Fruit fly (Drosophila melanogaster): ENCODE data around the gene CG11037.

The CG11037 gene

DNA sequence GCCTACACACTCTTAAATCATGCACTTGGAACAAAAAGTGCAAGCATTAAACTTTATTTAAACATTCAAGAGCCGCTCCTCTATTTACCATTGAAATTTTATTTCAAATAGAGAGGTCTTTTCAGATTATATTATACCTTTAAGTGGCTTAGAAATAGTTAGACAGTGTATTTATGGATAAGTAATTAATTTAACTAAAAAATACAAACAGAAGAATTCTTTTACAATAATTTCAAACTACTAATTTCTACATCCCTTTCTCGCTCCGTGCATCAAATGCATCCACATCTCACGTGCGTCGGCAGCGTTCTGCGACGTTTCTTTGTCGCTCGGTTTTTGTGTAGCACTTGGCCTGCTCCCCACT, 11.1 kb downstream of the CG11037 start (continued):
- TF ChIP-seq CG30020 (tag; optimal IDR thresholded peaks at IDR 0.05): peak; percentile 30
- TF ChIP-seq CG9797 (GFP tag; optimal IDR thresholded peaks at IDR 0.05): no peak
- TF ChIP-seq prd (optimal IDR thresholded peaks at IDR 0.05): no peak
- TF ChIP-seq prd (GFP tag; IDR thresholded peaks at IDR 0.05): peak; percentile 58; the same call in 1 of the 3 replicates
- TF ChIP-seq CG5245 (GFP tag; optimal IDR thresholded peaks at IDR 0.05): peak; percentile 10
- TF ChIP-seq pb (GFP tag; optimal IDR thresholded peaks at IDR 0.05): peak; percentile 3
- no peak for TF ChIP-seq hkb (optimal IDR thresholded peaks at IDR 0.05)
- peak; percentile 69 for TF ChIP-seq hkb (GFP tag; IDR thresholded peaks at IDR 0.05)
- TF ChIP-seq peb (GFP tag; IDR thresholded peaks at IDR 0.05): peak; percentile 56; the same call in 1 of the 2 replicates
- TF ChIP-seq CG6254 (GFP tag; optimal IDR thresholded peaks at IDR 0.05): peak; percentile 77
- no peak for TF ChIP-seq CG6813 (GFP tag; optimal IDR thresholded peaks at IDR 0.05)
- TF ChIP-seq Ada2b (GFP tag; IDR thresholded peaks at IDR 0.05): no peak; the same call in 1 of the 2 replicates
- peak; percentile 84 for TF ChIP-seq Ssrp (tag; optimal IDR thresholded peaks at IDR 0.05)
- TF ChIP-seq CHES-1-like (GFP tag; optimal IDR thresholded peaks at IDR 0.05): no peak
- no peak for TF ChIP-seq Aef1 (GFP tag; IDR thresholded peaks at IDR 0.05)
- TF ChIP-seq ssp (GFP tag; IDR thresholded peaks at IDR 0.05): peak; percentile 44
- TF ChIP-seq CG2712 (tag; optimal IDR thresholded peaks at IDR 0.05): peak; percentile 89
- TF ChIP-seq onecut (GFP tag; IDR thresholded peaks at IDR 0.05): peak; percentile 22; the same call in 1 of the 2 replicates
- peak; percentile 20 for TF ChIP-seq Hr3 (GFP tag; optimal IDR thresholded peaks at IDR 0.05)
- peak; percentile 5 for TF ChIP-seq CG17568 (GFP tag; optimal IDR thresholded peaks at IDR 0.05)
- TF ChIP-seq CG12391 (tag; optimal IDR thresholded peaks at IDR 0.05): peak; percentile 74
- TF ChIP-seq gfzf (GFP tag; optimal IDR thresholded peaks at IDR 0.05): no peak
- peak; percentile 76 for TF ChIP-seq CoRest (tag; optimal IDR thresholded peaks at IDR 0.05)
- no peak for TF ChIP-seq Deaf1 (tag; optimal IDR thresholded peaks at IDR 0.05)
- peak; percentile 68 for TF ChIP-seq PHDP (tag; optimal IDR thresholded peaks at IDR 0.05)
- no peak; the same call in 1 of the 2 replicates for TF ChIP-seq CG32767 (GFP tag; IDR thresholded peaks at IDR 0.05)
- peak; percentile 90 for TF ChIP-seq lbe (GFP tag; optimal IDR thresholded peaks at IDR 0.05)
- TF ChIP-seq jing (GFP tag; optimal IDR thresholded peaks at IDR 0.05): peak; percentile 16
- TF ChIP-seq CG7786 (GFP tag; optimal IDR thresholded peaks at IDR 0.05): no peak
- no peak for TF ChIP-seq CG18764 (GFP tag; optimal IDR thresholded peaks at IDR 0.05)
- peak; percentile 51 for TF ChIP-seq Six4 (GFP tag; optimal IDR thresholded peaks at IDR 0.05)
- no peak for TF ChIP-seq Sry-δ (GFP tag; optimal IDR thresholded peaks at IDR 0.05)
- TF ChIP-seq dati (GFP tag; IDR thresholded peaks at IDR 0.05): no peak
- TF ChIP-seq Hmx (GFP tag; optimal IDR thresholded peaks at IDR 0.05): no peak
- TF ChIP-seq CG1832 (GFP tag; optimal IDR thresholded peaks at IDR 0.05): no peak
- peak; percentile 45 to 53 for TF ChIP-seq chif (GFP tag; optimal IDR thresholded peaks at IDR 0.05)
- TF ChIP-seq Lim3 (GFP tag; IDR thresholded peaks at IDR 0.05): no peak
- TF ChIP-seq Fer3 (tag; optimal IDR thresholded peaks at IDR 0.05): peak; percentile 11
- peak; percentile 61 for TF ChIP-seq CG1529 (GFP tag; optimal IDR thresholded peaks at IDR 0.05)
- TF ChIP-seq CG30431 (GFP tag; optimal IDR thresholded peaks at IDR 0.05): peak; percentile 49
- 0 out of 3 replicates have a peak, but pooled peaks have one; percentile 24 for TF ChIP-seq CG34422 (GFP tag; IDR thresholded peaks at IDR 0.05)
- peak; percentile 34 for TF ChIP-seq CG8290 (GFP tag; optimal IDR thresholded peaks at IDR 0.05)
- TF ChIP-seq CG8290 (tag; optimal IDR thresholded peaks at IDR 0.05): no peak
- no peak for TF ChIP-seq zen2 (GFP tag; IDR thresholded peaks at IDR 0.05; ENCODE audit: partially characterized antibody)
- TF ChIP-seq Dll (GFP tag; IDR thresholded peaks at IDR 0.05; ENCODE audit: partially characterized antibody): no peak
- TF ChIP-seq CG7357 (GFP tag; IDR thresholded peaks at IDR 0.05): peak; percentile 27; the same call in 1 of the 3 replicates
- TF ChIP-seq CG7372 (GFP tag; IDR thresholded peaks at IDR 0.05): peak; percentile 6; the same call in 1 of the 2 replicates
- no peak for TF ChIP-seq zfh2 (GFP tag; optimal IDR thresholded peaks at IDR 0.05)
- TF ChIP-seq gro (GFP tag; optimal IDR thresholded peaks at IDR 0.05): no peak
- peak in 1 of 3 experiments; percentile 81 for TF ChIP-seq lola (GFP tag; optimal IDR thresholded peaks at IDR 0.05)
- TF ChIP-seq lilli (GFP tag; optimal IDR thresholded peaks at IDR 0.05): peak; percentile 21
- TF ChIP-seq CG4328 (GFP tag; optimal IDR thresholded peaks at IDR 0.05): peak; percentile 41
